Worm (Caenorhabditis elegans) whole organism, late embryonic: ENCODE measurements around the gene F20D6.11.
A peak's percentile ranks its signal among the peaks of the same experiment; 100 is the strongest.

Experiments used
- C38D4.7 ChIP-seq: fragments of 200-800 bp; sonication (Bioruptor generic); optimal IDR thresholded peaks from 2 replicates; lab custom pipeline; 2018; ENCODE audit warnings: mild to moderate bottlenecking, missing genetic modification characterization, moderate library complexity, missing compliant biosample characterization
- T23F11.4 ChIP-seq: fragments of 200-800 bp; sonication (Bioruptor generic); optimal IDR thresholded peaks from 2 replicates; lab custom pipeline; 2018; ENCODE audit warnings: mild to moderate bottlenecking, missing genetic modification characterization, missing compliant biosample characterization
- ceh-18 ChIP-seq: sonication (generic microtip); optimal IDR thresholded peaks from 2 replicates; lab custom pipeline; 2016; ENCODE audit warnings: missing genetic modification characterization, missing compliant biosample characterization
- ceh-22 ChIP-seq: sonication (generic microtip); optimal IDR thresholded peaks from 2 replicates; lab custom pipeline; 2017; ENCODE audit warnings: missing biosample characterization, missing genetic modification characterization
- ceh-45 ChIP-seq: fragments of 200-800 bp; sonication (Bioruptor generic); IDR thresholded peaks from 2 replicates; pipeline ENCODE4 v1.3.6; 2022; ENCODE audit warnings: missing genetic modification reagents, missing genetic modification characterization, missing compliant biosample characterization
- elt-2 ChIP-seq: sonication (generic microtip); optimal IDR thresholded peaks from 2 replicates; lab custom pipeline; 2016; ENCODE audit warnings: missing genetic modification reagents, missing genetic modification characterization, missing compliant biosample characterization
- fkh-6 ChIP-seq: sonication (generic microtip); optimal IDR thresholded peaks from 2 replicates; lab custom pipeline; 2016; ENCODE audit warnings: missing genetic modification characterization, missing compliant biosample characterization
- hlh-30 ChIP-seq: sonication (generic microtip); optimal IDR thresholded peaks from 2 replicates; lab custom pipeline; 2017; ENCODE audit warnings: antibody characterized with exemption, missing genetic modification characterization, missing compliant biosample characterization; ENCODE audit not compliant: insufficient read depth
- lin-11 ChIP-seq: fragments of 200-800 bp; sonication (Bioruptor generic); optimal IDR thresholded peaks from 2 replicates; lab custom pipeline; 2018; ENCODE audit warnings: mild to moderate bottlenecking, missing genetic modification characterization, missing compliant biosample characterization
- odd-2 ChIP-seq: sonication (generic microtip); optimal IDR thresholded peaks from 2 replicates; lab custom pipeline; 2017; ENCODE audit warnings: antibody characterized with exemption, mild to moderate bottlenecking, missing genetic modification characterization, missing compliant biosample characterization
- pha-2 ChIP-seq: sonication (generic microtip); optimal IDR thresholded peaks from 2 replicates; lab custom pipeline; 2017; ENCODE audit warnings: mild to moderate bottlenecking, missing genetic modification characterization, missing compliant biosample characterization
- sdc-2 ChIP-seq: sonication (generic microtip); optimal IDR thresholded peaks from 2 replicates; lab custom pipeline; 2016; ENCODE audit warnings: missing genotype, missing genetic modification characterization, missing compliant biosample characterization
- sox-2 ChIP-seq: fragments of 200-800 bp; sonication (Bioruptor generic); IDR thresholded peaks from 2 replicates; pipeline ENCODE4 v1.3.6; 2022; ENCODE audit warnings: missing genetic modification reagents, missing genetic modification characterization, missing compliant biosample characterization
- syd-9 ChIP-seq: sonication (generic microtip); optimal IDR thresholded peaks from 2 replicates; lab custom pipeline; 2016; ENCODE audit warnings: mild to moderate bottlenecking, missing genetic modification characterization, moderate library complexity, missing compliant biosample characterization
- tbx-7 ChIP-seq: sonication (generic microtip); optimal IDR thresholded peaks from 2 replicates; lab custom pipeline; 2016; ENCODE audit warnings: missing genotype, missing genetic modification characterization, missing compliant biosample characterization
- unc-42 ChIP-seq: sonication (generic microtip); optimal IDR thresholded peaks from 2 replicates; lab custom pipeline; 2016; ENCODE audit warnings: missing genotype, missing genetic modification characterization, missing compliant biosample characterization
- unc-86 ChIP-seq: sonication (generic microtip); optimal IDR thresholded peaks from 2 replicates; lab custom pipeline; 2016; ENCODE audit warnings: missing genetic modification characterization, missing compliant biosample characterization
- zip-5 ChIP-seq: sonication (generic microtip); optimal IDR thresholded peaks from 2 replicates; lab custom pipeline; 2016; ENCODE audit warnings: missing genetic modification characterization, missing compliant biosample characterization

F20D6.11 gene

ce11 chrV:8163199-8163598, 35.7 kb downstream of the F20D6.11 start:
- TF ChIP-seq T23F11.4 (no peak), syd-9 (no peak)

- TF ChIP-seq elt-2 (tag; lab: Kevin White, UChicago): peak; percentile 28
- TF ChIP-seq sox-2 (GFP tag; lab: Robert Waterston, UW): no peak
Measured at ce11 chrV:8161699-8162098, 37.2 kb downstream of the F20D6.11 start, which contains the start of gene F20D6.5. Gene F20D6.5, plus strand, starts transcription at chrV:8161957.

DNA sequence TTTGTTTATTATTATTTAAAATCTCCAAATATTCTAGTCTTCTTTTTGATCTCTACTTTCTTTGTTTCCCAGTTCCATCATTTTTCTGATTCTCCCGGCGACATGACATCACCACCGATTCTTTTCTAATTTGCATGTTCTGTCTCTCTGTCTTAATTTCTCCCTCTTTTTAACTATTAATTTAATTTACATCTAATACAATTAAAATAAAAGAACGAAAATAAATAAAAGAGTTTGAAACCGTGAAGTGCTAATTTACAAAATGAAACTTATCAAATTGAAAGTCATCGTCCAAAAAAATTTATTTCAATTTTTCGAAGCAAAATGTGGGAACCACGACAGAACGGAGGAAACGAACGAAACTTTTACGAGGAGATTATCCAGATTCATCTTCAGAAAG, 39.3 kb downstream of the F20D6.11 start, which contains the start of gene F20D6.6:
Gene F20D6.6 (plus strand): TSS at position 301 of the 400 bp plus-strand sequence.
- TF ChIP-seq C38D4.7 (GFP tag; lab: Kevin White, UChicago): no peak
- TF ChIP-seq tbx-7: no peak
- TF ChIP-seq sdc-2 (tag; lab: Kevin White, UChicago): no peak
- TF ChIP-seq ceh-45: no peak

DNA sequence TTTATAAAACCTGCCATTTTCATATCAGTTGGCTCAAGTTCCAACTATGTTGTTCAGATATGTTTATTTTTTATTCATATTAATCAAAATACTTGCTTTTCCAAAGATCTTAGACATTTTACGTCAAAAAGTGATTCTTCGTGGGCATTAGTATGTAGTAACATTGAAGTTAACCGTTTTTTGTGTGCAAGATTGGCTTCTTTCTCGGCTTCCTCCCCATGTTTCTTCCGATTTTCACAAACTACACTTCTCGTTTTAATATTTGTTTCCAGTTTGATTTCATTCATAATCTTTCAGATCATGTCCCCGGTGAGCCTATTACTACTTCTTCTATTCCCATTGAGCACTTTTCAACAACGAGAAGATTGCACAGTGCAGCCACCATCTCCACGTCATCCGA, 41.4 kb downstream of the F20D6.11 start, which contains the start of gene sul-2:
Gene sul-2 (plus strand): TSS at position 301 of the 400 bp plus-strand sequence.
- TF ChIP-seq C38D4.7 (GFP tag; lab: Kevin White, UChicago) (no peak), fkh-6 (tag; lab: Kevin White, UChicago) (no peak), pha-2 (tag; lab: Kevin White, UChicago) (no peak), lin-11 (no peak), ceh-18 (tag; lab: Kevin White, UChicago) (no peak), odd-2 (tag; lab: Kevin White, UChicago) (no peak)
- TF ChIP-seq, all 69 proteins: peak for 0

DNA sequence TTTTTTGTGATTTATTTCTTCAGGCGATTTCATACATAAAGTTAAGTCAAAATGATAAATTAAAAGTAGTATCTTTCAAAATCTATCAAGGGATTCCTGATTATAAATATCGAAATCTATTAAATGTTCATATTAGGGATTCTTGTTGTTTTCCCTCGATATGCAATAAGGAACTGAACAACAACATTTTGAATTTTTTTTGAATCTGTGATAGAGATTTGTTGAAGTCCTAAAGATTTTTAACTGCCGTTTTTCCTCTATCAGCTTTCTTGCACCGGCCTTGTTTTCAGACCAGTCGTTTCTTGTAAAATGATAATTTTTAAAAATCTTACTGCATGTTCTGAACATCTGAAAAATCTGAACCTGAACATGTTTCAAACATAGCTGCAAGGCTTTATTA, 43.2 kb downstream of the F20D6.11 start:
- TF ChIP-seq hlh-30 (tag; lab: Kevin White, UChicago): no peak
- TF ChIP-seq unc-42 (tag; lab: Kevin White, UChicago): no peak
- TF ChIP-seq ceh-22: no peak
- TF ChIP-seq zip-5 (tag; lab: Kevin White, UChicago): no peak
- no peak for TF ChIP-seq unc-86 (tag; lab: Kevin White, UChicago)
